Fruit fly (Drosophila melanogaster) whole organism, embryonic: ENCODE data around the gene ck.

Experiments
- Antp ChIP-seq: fragments of 200-800 bp; sonication (Bioruptor generic); optimal IDR thresholded peaks from 3 replicates; lab custom pipeline; 2016; ENCODE audit warnings: missing biosample characterization, missing genetic modification characterization
- CG10267 ChIP-seq: fragments of 200-800 bp; sonication (Bioruptor generic); optimal IDR thresholded peaks from 2 replicates; lab custom pipeline; 2018; ENCODE audit warnings: missing biosample characterization, mild to moderate bottlenecking, missing genetic modification characterization, moderate library complexity
- CG11695 ChIP-seq: fragments of 200-800 bp; sonication (Bioruptor generic); IDR thresholded peaks from 3 replicates; pipeline ENCODE4 v1.3.6; 2022; ENCODE audit warnings: missing biosample characterization, missing genetic modification characterization
- CG12769 ChIP-seq: fragments of 200-800 bp; sonication (Bioruptor generic); optimal IDR thresholded peaks from 2 replicates; lab custom pipeline; 2019; ENCODE audit warnings: missing biosample characterization, mild to moderate bottlenecking, missing genetic modification characterization, moderate library complexity
- CG14710 ChIP-seq: fragments of 200-800 bp; sonication (Bioruptor generic); optimal IDR thresholded peaks from 3 replicates; lab custom pipeline; 2019; ENCODE audit warnings: missing biosample characterization, mild to moderate bottlenecking, missing genetic modification characterization, moderate library complexity
- CG14965 ChIP-seq: fragments of 200-800 bp; sonication (Bioruptor generic); optimal IDR thresholded peaks from 2 replicates; lab custom pipeline; 2016; ENCODE audit warnings: missing biosample characterization, missing genetic modification characterization, borderline replicate concordance
- CG15514 ChIP-seq: fragments of 200-800 bp; sonication (Bioruptor generic); optimal IDR thresholded peaks from 3 replicates; lab custom pipeline; 2017; ENCODE audit warnings: missing biosample characterization, missing genetic modification characterization, mild to moderate bottlenecking, moderate library complexity, missing genetic modification reagents
- CG15601 ChIP-seq: fragments of 200-800 bp; sonication (Bioruptor generic); optimal IDR thresholded peaks from 3 replicates; lab custom pipeline; 2019; ENCODE audit warnings: missing biosample characterization, mild to moderate bottlenecking, missing genetic modification characterization, moderate library complexity
- CG17568 ChIP-seq: fragments of 200-800 bp; sonication (Bioruptor generic); optimal IDR thresholded peaks from 2 replicates; lab custom pipeline; 2018; ENCODE audit warnings: missing biosample characterization, mild to moderate bottlenecking, missing genetic modification characterization, moderate library complexity
- CG17802 ChIP-seq: fragments of 200-800 bp; sonication (Bioruptor generic); optimal IDR thresholded peaks from 2 replicates; lab custom pipeline; 2018; ENCODE audit warnings: missing biosample characterization, mild to moderate bottlenecking, missing genetic modification characterization, moderate library complexity
- CG17829 ChIP-seq: fragments of 200-800 bp; optimal IDR thresholded peaks from 2 replicates; lab custom pipeline; 2019; ENCODE audit warnings: missing biosample characterization, mild to moderate bottlenecking, missing genetic modification characterization, moderate library complexity
- CG2116 ChIP-seq: fragments of 200-800 bp; sonication (Bioruptor generic); optimal IDR thresholded peaks from 3 replicates; lab custom pipeline; 2018; ENCODE audit warnings: missing biosample characterization, mild to moderate bottlenecking, missing genetic modification characterization
- CG31365 ChIP-seq: fragments of 200-800 bp; sonication (Bioruptor generic); optimal IDR thresholded peaks from 2 replicates; lab custom pipeline; 2018; ENCODE audit warnings: missing biosample characterization, mild to moderate bottlenecking, missing genetic modification characterization
- CG34422 ChIP-seq: fragments of 200-800 bp; sonication (Bioruptor generic); IDR thresholded peaks from 3 replicates; pipeline ENCODE4 v1.3.6; 2022; ENCODE audit warnings: missing biosample characterization, missing genetic modification characterization
- CG5180 ChIP-seq: fragments of 200-800 bp; sonication (Bioruptor generic); optimal IDR thresholded peaks from 3 replicates; lab custom pipeline; 2017; ENCODE audit warnings: missing biosample characterization, missing genetic modification characterization, mild to moderate bottlenecking, moderate library complexity, missing genetic modification reagents
- CG6272 ChIP-seq: fragments of 200-800 bp; sonication (Bioruptor generic); IDR thresholded peaks from 2 replicates; pipeline ENCODE4 v1.3.6; 2022; ENCODE audit warnings: missing biosample characterization, missing genetic modification characterization
- CG7786 ChIP-seq: fragments of 200-800 bp; sonication (Bioruptor generic); optimal IDR thresholded peaks from 2 replicates; lab custom pipeline; 2016; ENCODE audit warnings: missing biosample characterization, missing genetic modification characterization
- CG8478 ChIP-seq: fragments of >200 bp; optimal IDR thresholded peaks from 2 replicates; lab custom pipeline; 2018
- CHES-1-like ChIP-seq: fragments of 200-800 bp; sonication (Bioruptor generic); optimal IDR thresholded peaks from 2 replicates; lab custom pipeline; 2016; ENCODE audit warnings: missing biosample characterization, missing genetic modification characterization
- CoRest ChIP-seq: fragments of 200-800 bp; sonication (Bioruptor generic); optimal IDR thresholded peaks from 3 replicates; lab custom pipeline; 2018; ENCODE audit warnings: missing biosample characterization, mild to moderate bottlenecking, missing genetic modification characterization, moderate library complexity
- Dbx ChIP-seq: fragments of 200-800 bp; sonication (Bioruptor generic); IDR thresholded peaks from 3 replicates; pipeline ENCODE4 v1.3.6; 2022; ENCODE audit warnings: missing biosample characterization, missing genetic modification characterization
- Dref ChIP-seq: fragments of 200-800 bp; sonication (Bioruptor generic); IDR thresholded peaks from 2 replicates; pipeline ENCODE4 v1.3.6; 2022; ENCODE audit warnings: missing biosample characterization, missing genetic modification characterization
- Elba2 ChIP-seq: fragments of 200-800 bp; sonication (Bioruptor generic); optimal IDR thresholded peaks from 3 replicates; lab custom pipeline; 2016; ENCODE audit warnings: missing biosample characterization, missing genetic modification characterization
- Gsc ChIP-seq: fragments of 200-800 bp; sonication (Bioruptor generic); IDR thresholded peaks from 2 replicates; pipeline ENCODE4 v1.3.6; 2022; ENCODE audit warnings: missing biosample characterization, missing genetic modification characterization
- Hmr ChIP-seq: fragments of 200-800 bp; sonication (Bioruptor generic); optimal IDR thresholded peaks from 3 replicates; lab custom pipeline; 2017; ENCODE audit warnings: mild to moderate bottlenecking, missing biosample characterization, missing genetic modification reagents, missing genetic modification characterization
- Hr51 ChIP-seq, 2 experiments: fragments of 200-800 bp; sonication (Bioruptor generic); optimal IDR thresholded peaks; 2 replicates in 1 of 2; 3 replicates in 1 of 2; lab custom pipeline; 2016 to 2018; ENCODE audit warnings: missing biosample characterization in 2 of 2, missing genetic modification characterization in 2 of 2, mild to moderate bottlenecking in 1 of 2, moderate library complexity in 1 of 2
- Lhr ChIP-seq: fragments of 200-800 bp; sonication (Bioruptor generic); optimal IDR thresholded peaks from 3 replicates; lab custom pipeline; 2017; ENCODE audit warnings: mild to moderate bottlenecking, missing biosample characterization, missing genetic modification reagents, missing genetic modification characterization
- MESR4 ChIP-seq: fragments of 200-800 bp; sonication (Bioruptor generic); optimal IDR thresholded peaks from 2 replicates; lab custom pipeline; 2018; ENCODE audit warnings: missing biosample characterization, mild to moderate bottlenecking, missing genetic modification characterization, moderate library complexity
- MTF-1 ChIP-seq: fragments of 200-800 bp; sonication (Bioruptor generic); optimal IDR thresholded peaks from 2 replicates; lab custom pipeline; 2018; ENCODE audit warnings: missing biosample characterization, mild to moderate bottlenecking, missing genetic modification characterization, borderline replicate concordance
- Mad ChIP-seq: fragments of 200-800 bp; sonication (Bioruptor generic); optimal IDR thresholded peaks from 2 replicates; lab custom pipeline; 2016; ENCODE audit warnings: missing biosample characterization, missing genetic modification characterization
- NC2β ChIP-seq: fragments of 200-800 bp; sonication (Bioruptor generic); optimal IDR thresholded peaks from 2 replicates; lab custom pipeline; 2016; ENCODE audit warnings: missing biosample characterization, missing genetic modification characterization
- Nf-YB ChIP-seq: fragments of 200-800 bp; sonication (Bioruptor generic); optimal IDR thresholded peaks from 3 replicates; lab custom pipeline; 2019; ENCODE audit warnings: missing biosample characterization, mild to moderate bottlenecking, missing genetic modification characterization, moderate library complexity
- Nf-YC ChIP-seq: fragments of 200-800 bp; optimal IDR thresholded peaks from 3 replicates; lab custom pipeline; 2019; ENCODE audit warnings: missing biosample characterization, mild to moderate bottlenecking, missing genetic modification characterization, moderate library complexity
- NfI ChIP-seq: fragments of 200-800 bp; sonication (Bioruptor generic); optimal IDR thresholded peaks from 3 replicates; lab custom pipeline; 2018; ENCODE audit warnings: missing biosample characterization, mild to moderate bottlenecking, missing genetic modification characterization, moderate library complexity
- Rfx ChIP-seq: fragments of 200-800 bp; sonication (Bioruptor generic); IDR thresholded peaks from 2 replicates; pipeline ENCODE4 v1.3.6; 2022; ENCODE audit warnings: missing biosample characterization, missing genetic modification characterization
- abd-A ChIP-seq: fragments of 200-800 bp; sonication (Bioruptor generic); optimal IDR thresholded peaks from 3 replicates; lab custom pipeline; 2019; ENCODE audit warnings: missing biosample characterization, mild to moderate bottlenecking, missing genetic modification characterization, moderate library complexity
- crp ChIP-seq, 2 experiments: fragments of 200-800 bp; sonication (Bioruptor generic); optimal IDR thresholded peaks; 2 replicates in 1 of 2; 3 replicates in 1 of 2; lab custom pipeline; 2017; ENCODE audit warnings: missing biosample characterization in 2 of 2, missing genetic modification characterization in 2 of 2, mild to moderate bottlenecking in 1 of 2, moderate library complexity in 1 of 2
- hbn ChIP-seq: fragments of 200-800 bp; sonication (Bioruptor generic); IDR thresholded peaks from 2 replicates; pipeline ENCODE4 v1.3.6; 2022; ENCODE audit warnings: missing biosample characterization, missing genetic modification characterization; ENCODE audit not compliant: partially characterized antibody
- hkb ChIP-seq, 2 experiments: fragments of 200-800 bp in 1 of 2; fragments of >200 bp in 1 of 2; sonication (Bioruptor generic) in 1 of 2; IDR thresholded peaks in 1 of 2; optimal IDR thresholded peaks in 1 of 2; 2 replicates each; pipeline versions ENCODE4 v1.3.6 to Lab custom; 2017 to 2022; ENCODE audit warnings: missing biosample characterization in 1 of 2, missing genetic modification characterization in 1 of 2
- maf-S ChIP-seq: fragments of 200-800 bp; sonication (Bioruptor generic); optimal IDR thresholded peaks from 2 replicates; lab custom pipeline; 2016; ENCODE audit warnings: missing biosample characterization, missing genetic modification characterization
- pita ChIP-seq: fragments of 200-800 bp; sonication (Bioruptor generic); optimal IDR thresholded peaks from 2 replicates; lab custom pipeline; 2017; ENCODE audit warnings: missing biosample characterization, mild to moderate bottlenecking, missing genetic modification characterization
- row ChIP-seq: fragments of 200-800 bp; sonication (Bioruptor generic); IDR thresholded peaks from 3 replicates; pipeline ENCODE4 v1.3.6; 2022; ENCODE audit warnings: missing biosample characterization, missing genetic modification characterization
- schlank ChIP-seq: fragments of 200-800 bp; sonication (Bioruptor generic); optimal IDR thresholded peaks from 2 replicates; lab custom pipeline; 2018; ENCODE audit warnings: missing biosample characterization, mild to moderate bottlenecking, missing genetic modification characterization
- so ChIP-seq: fragments of 200-800 bp; sonication (Bioruptor generic); IDR thresholded peaks from 3 replicates; pipeline ENCODE4 v1.3.6; 2022; ENCODE audit warnings: missing biosample characterization, missing genetic modification characterization
- sqz ChIP-seq: fragments of 200-800 bp; sonication (Bioruptor generic); optimal IDR thresholded peaks from 3 replicates; lab custom pipeline; 2018; ENCODE audit warnings: missing biosample characterization, mild to moderate bottlenecking, missing genetic modification characterization
- tgo ChIP-seq: fragments of 200-800 bp; sonication (Bioruptor generic); IDR thresholded peaks from 3 replicates; pipeline ENCODE4 v1.3.6; 2022; ENCODE audit warnings: missing biosample characterization, missing genetic modification characterization
- trem ChIP-seq: fragments of 200-800 bp; optimal IDR thresholded peaks from 3 replicates; lab custom pipeline; 2019; ENCODE audit warnings: missing biosample characterization, mild to moderate bottlenecking, missing genetic modification characterization, moderate library complexity
- vvl ChIP-seq: fragments of 200-800 bp; sonication (Bioruptor generic); IDR thresholded peaks from 2 replicates; pipeline ENCODE4 v1.3.6; 2022; ENCODE audit warnings: missing biosample characterization, missing genetic modification characterization
- zen ChIP-seq: fragments of 200-800 bp; sonication (Bioruptor generic); optimal IDR thresholded peaks from 3 replicates; lab custom pipeline; 2018; ENCODE audit warnings: missing biosample characterization, mild to moderate bottlenecking, missing genetic modification characterization, moderate library complexity

Gene ck

DNA sequence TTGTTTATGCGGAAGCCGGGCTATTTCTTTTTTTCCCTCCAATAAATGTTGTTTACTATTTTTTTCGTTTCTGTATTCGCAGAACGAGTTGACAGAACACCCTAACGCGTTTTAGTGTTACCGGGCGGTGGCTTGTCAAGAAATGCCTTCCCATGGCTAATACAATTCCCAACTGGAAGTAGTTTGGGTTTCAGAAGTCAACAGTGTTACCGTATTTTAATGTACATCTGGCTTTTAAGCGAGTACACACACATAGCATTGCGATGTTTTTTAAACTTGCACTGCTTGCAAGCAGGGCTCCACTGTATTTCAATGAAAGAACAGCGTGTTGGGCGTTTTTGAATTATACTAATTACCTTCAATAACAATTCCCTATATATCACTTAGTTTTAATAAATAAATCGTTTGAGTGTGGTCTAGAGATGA lies 2.9 kb upstream of the ck start, which contains the start of gene TfIIS (continued):
- TF ChIP-seq pita (GFP tag; lab: Kevin White, UChicago): peak; percentile 86
- TF ChIP-seq MESR4 (GFP tag; lab: Kevin White, UChicago): peak; percentile 87
- no peak for TF ChIP-seq CG11695
- peak; percentile 59 for TF ChIP-seq CG12769 (tag; lab: Kevin White, UChicago)
- TF ChIP-seq Dref (GFP tag; lab: Robert Waterston, UW): peak; percentile 54
- TF ChIP-seq trem (tag; lab: Kevin White, UChicago): peak; percentile 75
- peak; percentile 92 for TF ChIP-seq Elba2 (GFP tag; lab: Kevin White, UChicago)
- peak; percentile 26 for TF ChIP-seq Mad
- TF ChIP-seq CG14965 (GFP tag; lab: Kevin White, UChicago): no peak
- no peak for TF ChIP-seq schlank (tag; lab: Kevin White, UChicago)
- TF ChIP-seq CG31365 (tag; lab: Kevin White, UChicago): peak; percentile 98
- TF ChIP-seq Antp (GFP tag; lab: Kevin White, UChicago): no peak
- no peak for TF ChIP-seq CG6272 (GFP tag; lab: Robert Waterston, UW)
- TF ChIP-seq CG17568 (GFP tag; lab: Kevin White, UChicago): peak; percentile 97
- TF ChIP-seq Nf-YB (GFP tag; lab: Kevin White, UChicago): peak; percentile 12
- peak; percentile 51 for TF ChIP-seq row (GFP tag; lab: Robert Waterston, UW)
- TF ChIP-seq Rfx: peak; percentile 54
- TF ChIP-seq Hmr: peak; percentile 74
- TF ChIP-seq CoRest (tag; lab: Kevin White, UChicago): peak; percentile 55
- peak; percentile 95 for TF ChIP-seq Lhr (GFP tag; lab: Kevin White, UChicago)
- no peak for TF ChIP-seq Gsc (GFP tag; lab: Robert Waterston, UW)
- TF ChIP-seq Nf-YC (tag; lab: Kevin White, UChicago): peak; percentile 18
- peak; percentile 61 for TF ChIP-seq CG15514 (GFP tag; lab: Kevin White, UChicago)
- TF ChIP-seq maf-S (GFP tag; lab: Kevin White, UChicago): no peak
- peak; percentile 58 for TF ChIP-seq vvl
- TF ChIP-seq CG17802 (tag; lab: Kevin White, UChicago): peak; percentile 56
- TF ChIP-seq sqz (GFP tag; lab: Kevin White, UChicago): peak; percentile 67
- peak; percentile 57 for TF ChIP-seq CG14710 (tag; lab: Kevin White, UChicago)
- peak; percentile 30 for TF ChIP-seq CG10267 (tag; lab: Kevin White, UChicago)
- TF ChIP-seq MTF-1 (GFP tag; lab: Kevin White, UChicago): no peak
- no peak for TF ChIP-seq tgo (GFP tag; lab: Robert Waterston, UW)
- TF ChIP-seq crp (GFP tag; optimal IDR thresholded peaks at IDR 0.05; lab: Kevin White, UChicago): peak in 1 of 2 experiments; percentile 30
- no peak for TF ChIP-seq CG5180 (GFP tag; lab: Kevin White, UChicago)
- TF ChIP-seq NfI: peak; percentile 4
- peak; percentile 47 for TF ChIP-seq NC2β (GFP tag; lab: Kevin White, UChicago)
- no peak for TF ChIP-seq so (GFP tag; lab: Robert Waterston, UW)
- TF ChIP-seq CG8478 (lab: Kevin White, UChicago): peak; percentile 79
- peak; percentile 82 for TF ChIP-seq zen (tag; lab: Kevin White, UChicago)
- TF ChIP-seq CG34422 (GFP tag; lab: Robert Waterston, UW): peak; percentile 54; the same call in 2 of the 3 replicates
- peak; percentile 73 for TF ChIP-seq abd-A (tag; lab: Kevin White, UChicago)
- TF ChIP-seq hkb (optimal IDR thresholded peaks at IDR 0.05; lab: Kevin White, UChicago): peak; percentile 72
- no peak for TF ChIP-seq hkb (GFP tag; IDR thresholded peaks at IDR 0.05; lab: Robert Waterston, UW)
- TF ChIP-seq hbn: peak; percentile 33; the same call in 1 of the 2 replicates
- TF ChIP-seq Hr51 (GFP tag; optimal IDR thresholded peaks at IDR 0.05; lab: Kevin White, UChicago): peak; percentile 37 to 45
- peak; percentile 30 for TF ChIP-seq CG2116 (GFP tag; lab: Kevin White, UChicago)
- TF ChIP-seq CG15601: peak; percentile 76
- TF ChIP-seq Dbx: 0 out of 3 replicates have a peak, but pooled peaks have one; percentile 12
- peak; percentile 16 for TF ChIP-seq CG17829 (tag; lab: Kevin White, UChicago)
- peak; percentile 51 for TF ChIP-seq CHES-1-like
- TF ChIP-seq CG7786 (GFP tag; lab: Kevin White, UChicago): peak; percentile 18
